Worm (Caenorhabditis elegans): Measurements from ENCODE around the gene brf-1.
A peak's percentile ranks its signal among the peaks of the same experiment; 100 is the strongest.

DNA sequence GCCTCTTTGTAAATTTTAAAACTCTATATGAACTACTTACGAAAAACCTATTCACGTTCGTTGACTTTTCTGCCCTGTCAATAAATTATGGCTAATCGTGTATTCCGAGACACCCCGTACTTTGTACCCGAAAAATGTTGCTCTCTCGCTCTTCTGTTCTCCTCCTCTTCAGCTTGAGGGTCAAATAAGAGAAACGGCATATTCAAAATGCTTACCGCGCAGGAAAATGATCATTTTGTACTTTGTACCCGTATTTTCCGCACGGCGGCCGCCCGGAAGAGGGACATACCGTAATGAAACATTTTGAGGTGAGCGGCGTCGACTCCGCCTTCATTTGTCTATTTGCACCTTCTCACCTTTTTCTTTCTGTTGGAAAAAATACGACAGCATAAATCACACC, 38.0 kb downstream of the brf-1 start:
- no peak for TF ChIP-seq nhr-28 (tag; optimal IDR thresholded peaks at IDR 0.05)
- no peak for TF ChIP-seq pqm-1 (tag; optimal IDR thresholded peaks at IDR 0.05)
- TF ChIP-seq R02D3.7 (tag; optimal IDR thresholded peaks at IDR 0.05) = no peak
- TF ChIP-seq nhr-25 (tag; optimal IDR thresholded peaks at IDR 0.05) = no peak
- no peak for TF ChIP-seq fkh-10 (GFP tag; optimal IDR thresholded peaks at IDR 0.05)
- no peak for TF ChIP-seq snpc-4 (tag; optimal IDR thresholded peaks at IDR 0.05)
- no peak for TF ChIP-seq unc-62 (GFP tag; optimal IDR thresholded peaks at IDR 0.05)
- no peak for TF ChIP-seq unc-39 (tag; optimal IDR thresholded peaks at IDR 0.05)
- TF ChIP-seq ZK546.5 (tag; optimal IDR thresholded peaks at IDR 0.05) = no peak
- TF ChIP-seq nhr-12 (tag; optimal IDR thresholded peaks at IDR 0.05) = no peak
- TF ChIP-seq ama-1 (optimal IDR thresholded peaks at IDR 0.05) = peak; percentile 86
